Fruit fly (Drosophila melanogaster) whole organism, embryonic: ENCODE data around the gene CG33293.

Experiments used
- Abd-B ChIP-seq: fragments of 200-800 bp; sonication (Bioruptor generic); optimal IDR thresholded peaks from 2 replicates; lab custom pipeline; 2018; ENCODE audit warnings: missing biosample characterization, mild to moderate bottlenecking, missing genetic modification characterization, moderate library complexity
- Asciz ChIP-seq: fragments of 200-800 bp; sonication (Bioruptor generic); optimal IDR thresholded peaks from 2 replicates; lab custom pipeline; 2017; ENCODE audit warnings: missing biosample characterization, mild to moderate bottlenecking, missing genetic modification characterization, missing genetic modification reagents
- CG10431 ChIP-seq: fragments of 200-800 bp; sonication (Bioruptor generic); optimal IDR thresholded peaks from 3 replicates; lab custom pipeline; 2018; ENCODE audit warnings: missing biosample characterization, mild to moderate bottlenecking, missing genetic modification characterization
- CG10979 ChIP-seq: fragments of 200-800 bp; sonication (Bioruptor generic); optimal IDR thresholded peaks from 2 replicates; lab custom pipeline; 2018; ENCODE audit warnings: missing biosample characterization, mild to moderate bottlenecking, missing genetic modification characterization, moderate library complexity
- CG13424 ChIP-seq: fragments of 200-800 bp; sonication (Bioruptor generic); optimal IDR thresholded peaks from 2 replicates; lab custom pipeline; 2019; ENCODE audit warnings: missing biosample characterization, mild to moderate bottlenecking, missing genetic modification characterization, moderate library complexity
- CG13624 ChIP-seq: fragments of 200-800 bp; sonication (Bioruptor generic); optimal IDR thresholded peaks from 2 replicates; lab custom pipeline; 2016; ENCODE audit warnings: missing biosample characterization, missing genetic modification characterization
- CG15073 ChIP-seq: fragments of 200-800 bp; sonication (Bioruptor generic); optimal IDR thresholded peaks from 2 replicates; lab custom pipeline; 2016; ENCODE audit warnings: missing biosample characterization, missing genetic modification characterization
- CG1602 ChIP-seq: fragments of 200-800 bp; sonication (Bioruptor generic); optimal IDR thresholded peaks from 3 replicates; lab custom pipeline; 2016; ENCODE audit warnings: missing biosample characterization, missing genetic modification characterization
- CG17829 ChIP-seq: fragments of 200-800 bp; optimal IDR thresholded peaks from 2 replicates; lab custom pipeline; 2019; ENCODE audit warnings: missing biosample characterization, mild to moderate bottlenecking, missing genetic modification characterization, moderate library complexity
- CG30431 ChIP-seq: fragments of 200-800 bp; sonication (Bioruptor generic); optimal IDR thresholded peaks from 2 replicates; lab custom pipeline; 2017; ENCODE audit warnings: missing biosample characterization, missing genetic modification characterization
- CG3065 ChIP-seq: fragments of 200-800 bp; sonication (Bioruptor generic); optimal IDR thresholded peaks from 2 replicates; lab custom pipeline; 2016; ENCODE audit warnings: missing biosample characterization, missing genetic modification characterization
- CG3407 ChIP-seq: fragments of 200-800 bp; sonication (Bioruptor generic); optimal IDR thresholded peaks from 2 replicates; lab custom pipeline; 2018; ENCODE audit warnings: missing biosample characterization, mild to moderate bottlenecking, missing genetic modification characterization
- CG4328 ChIP-seq: fragments of 200-800 bp; sonication (Bioruptor generic); optimal IDR thresholded peaks from 3 replicates; lab custom pipeline; 2017; ENCODE audit warnings: missing biosample characterization, missing genetic modification reagents, missing genetic modification characterization
- CG6689 ChIP-seq: fragments of 200-800 bp; sonication (Bioruptor generic); IDR thresholded peaks from 2 replicates; pipeline ENCODE4 v1.3.6; 2022; ENCODE audit warnings: missing biosample characterization, missing genetic modification characterization
- CG7745 ChIP-seq: fragments of 200-800 bp; sonication (Bioruptor generic); optimal IDR thresholded peaks from 2 replicates; lab custom pipeline; 2018; ENCODE audit warnings: missing biosample characterization, mild to moderate bottlenecking, missing genetic modification characterization, moderate library complexity
- CG7987 ChIP-seq: fragments of 200-800 bp; sonication (Bioruptor generic); optimal IDR thresholded peaks from 2 replicates; lab custom pipeline; 2018; ENCODE audit warnings: missing biosample characterization, mild to moderate bottlenecking, missing genetic modification characterization, moderate library complexity
- CG8944 ChIP-seq: fragments of 200-800 bp; sonication (Bioruptor generic); optimal IDR thresholded peaks from 3 replicates; lab custom pipeline; 2016; ENCODE audit warnings: missing biosample characterization, missing genetic modification characterization
- CG9817 ChIP-seq: fragments of 200-800 bp; sonication (Bioruptor generic); optimal IDR thresholded peaks from 2 replicates; lab custom pipeline; 2018; ENCODE audit warnings: missing biosample characterization, mild to moderate bottlenecking, missing genetic modification characterization, moderate library complexity
- Chrac-16 ChIP-seq: fragments of 200-800 bp; sonication (Bioruptor generic); optimal IDR thresholded peaks from 3 replicates; lab custom pipeline; 2016; ENCODE audit warnings: missing biosample characterization, missing genetic modification characterization
- D ChIP-seq, 2 experiments: fragments of 200-800 bp in 1 of 2; fragments of >200 bp in 1 of 2; sonication (Bioruptor generic) in 1 of 2; optimal IDR thresholded peaks; 2 replicates in 1 of 2; 3 replicates in 1 of 2; lab custom pipeline; 2017; ENCODE audit warnings: mild to moderate bottlenecking in 1 of 2, missing biosample characterization in 1 of 2, missing genetic modification characterization in 1 of 2, missing genetic modification reagents in 1 of 2
- Dad ChIP-seq: fragments of 200-800 bp; sonication (Bioruptor generic); optimal IDR thresholded peaks from 3 replicates; lab custom pipeline; 2016; ENCODE audit warnings: missing biosample characterization, missing genetic modification characterization
- Ets65A ChIP-seq: fragments of 200-800 bp; sonication (Bioruptor generic); peaks from one replicate; lab custom pipeline; 2016; ENCODE audit warnings: missing biosample characterization, missing genetic modification characterization
- HHEX ChIP-seq: fragments of 200-800 bp; sonication (Bioruptor generic); optimal IDR thresholded peaks from 3 replicates; lab custom pipeline; 2017; ENCODE audit warnings: missing biosample characterization, mild to moderate bottlenecking, missing genetic modification characterization, missing genetic modification reagents
- Mrtf ChIP-seq: fragments of 200-800 bp; sonication (Bioruptor generic); IDR thresholded peaks from 3 replicates; pipeline ENCODE4 v1.3.6; 2022; ENCODE audit warnings: missing biosample characterization, missing genetic modification characterization
- Myb ChIP-seq: fragments of 200-800 bp; sonication (Bioruptor generic); optimal IDR thresholded peaks from 2 replicates; lab custom pipeline; 2016; ENCODE audit warnings: missing biosample characterization, missing genetic modification characterization
- Neu2 ChIP-seq: fragments of 200-800 bp; sonication (Bioruptor generic); optimal IDR thresholded peaks from 3 replicates; lab custom pipeline; 2016; ENCODE audit warnings: missing biosample characterization, missing genetic modification characterization, borderline replicate concordance
- Rfx ChIP-seq: fragments of 200-800 bp; sonication (Bioruptor generic); IDR thresholded peaks from 2 replicates; pipeline ENCODE4 v1.3.6; 2022; ENCODE audit warnings: missing biosample characterization, missing genetic modification characterization
- Stat92E ChIP-seq, 3 experiments: fragments of >200 bp in 2 of 3; fragments of 200-800 bp in 1 of 3; sonication (Bioruptor generic) in 1 of 3; optimal IDR thresholded peaks; 2 replicates each; lab custom pipeline; 2017 to 2019; ENCODE audit warnings: missing biosample characterization in 3 of 3, missing genetic modification characterization in 3 of 3, mild to moderate bottlenecking in 1 of 3, moderate library complexity in 1 of 3
- cg ChIP-seq: fragments of 200-800 bp; sonication (Bioruptor generic); optimal IDR thresholded peaks from 3 replicates; lab custom pipeline; 2019; ENCODE audit warnings: missing biosample characterization, mild to moderate bottlenecking, missing genetic modification characterization, moderate library complexity
- chn ChIP-seq: fragments of 200-800 bp; sonication (Bioruptor generic); optimal IDR thresholded peaks from 2 replicates; lab custom pipeline; 2016; ENCODE audit warnings: missing biosample characterization, missing genetic modification characterization
- dan ChIP-seq: fragments of 200-800 bp; sonication (Bioruptor generic); IDR thresholded peaks from 2 replicates; pipeline ENCODE4 v1.3.6; 2022; ENCODE audit warnings: missing biosample characterization, missing genetic modification characterization
- dati ChIP-seq: fragments of 200-800 bp; sonication (Bioruptor generic); IDR thresholded peaks from 2 replicates; pipeline ENCODE4 v1.3.6; 2022; ENCODE audit warnings: missing biosample characterization, missing genetic modification characterization
- disco-r ChIP-seq: fragments of 200-800 bp; sonication (Bioruptor generic); optimal IDR thresholded peaks from 2 replicates; lab custom pipeline; 2016; ENCODE audit warnings: missing biosample characterization, missing genetic modification characterization
- dpn ChIP-seq, 2 experiments: fragments of 200-800 bp; sonication (Bioruptor generic); optimal IDR thresholded peaks; 3 replicates each; lab custom pipeline; 2016; ENCODE audit warnings: missing biosample characterization in 2 of 2, missing genetic modification characterization in 2 of 2
- esg ChIP-seq: fragments of 200-800 bp; sonication (Bioruptor generic); conservative IDR thresholded peaks from 2 replicates; pipeline ENCODE4 v1.3.6; 2022; ENCODE audit warnings: missing biosample characterization, missing genetic modification characterization
- eve ChIP-seq, 2 experiments: fragments of >200 bp; optimal IDR thresholded peaks; 2 replicates each; lab custom pipeline; 2017; ENCODE audit warnings: missing biosample characterization in 2 of 2, missing genetic modification characterization in 2 of 2
- hth ChIP-seq: fragments of >200 bp; optimal IDR thresholded peaks from 2 replicates; lab custom pipeline; 2017; ENCODE audit warnings: inconsistent platforms
- klu ChIP-seq: fragments of 200-800 bp; sonication (Bioruptor generic); IDR thresholded peaks from 2 replicates; pipeline ENCODE4 v1.3.6; 2022; ENCODE audit warnings: missing biosample characterization, missing genetic modification characterization
- lilli ChIP-seq: fragments of 200-800 bp; sonication (Bioruptor generic); optimal IDR thresholded peaks from 3 replicates; lab custom pipeline; 2016; ENCODE audit warnings: missing biosample characterization, missing genetic modification characterization
- pros ChIP-seq: fragments of 200-800 bp; sonication (Bioruptor generic); optimal IDR thresholded peaks from 3 replicates; lab custom pipeline; 2019; ENCODE audit warnings: missing biosample characterization, mild to moderate bottlenecking, missing genetic modification characterization, moderate library complexity
- repo ChIP-seq: fragments of 200-800 bp; sonication (Bioruptor generic); optimal IDR thresholded peaks from 2 replicates; lab custom pipeline; 2016; ENCODE audit warnings: missing biosample characterization, missing genetic modification characterization
- sd ChIP-seq: fragments of 200-800 bp; sonication (Bioruptor generic); optimal IDR thresholded peaks from 3 replicates; lab custom pipeline; 2018; ENCODE audit warnings: missing biosample characterization, mild to moderate bottlenecking, missing genetic modification characterization, moderate library complexity
- sens-2 ChIP-seq: fragments of 200-800 bp; sonication (Bioruptor generic); IDR thresholded peaks from 2 replicates; pipeline ENCODE4 v1.3.6; 2022; ENCODE audit warnings: missing biosample characterization, missing genetic modification characterization
- sim ChIP-seq: fragments of 200-800 bp; sonication (Bioruptor generic); IDR thresholded peaks from 2 replicates; pipeline ENCODE4 v1.3.6; 2022; ENCODE audit warnings: missing biosample characterization, missing genetic modification characterization
- slou ChIP-seq: fragments of 200-800 bp; sonication (Bioruptor generic); optimal IDR thresholded peaks from 3 replicates; lab custom pipeline; 2016; ENCODE audit warnings: missing biosample characterization, missing genetic modification characterization
- sqz ChIP-seq: fragments of 200-800 bp; sonication (Bioruptor generic); optimal IDR thresholded peaks from 3 replicates; lab custom pipeline; 2018; ENCODE audit warnings: missing biosample characterization, mild to moderate bottlenecking, missing genetic modification characterization
- sr ChIP-seq: fragments of 200-800 bp; sonication (Bioruptor generic); IDR thresholded peaks from 3 replicates; pipeline ENCODE4 v1.3.6; 2022; ENCODE audit warnings: missing biosample characterization, missing genetic modification characterization
- unc-4 ChIP-seq: fragments of 200-800 bp; sonication (Bioruptor generic); IDR thresholded peaks from 2 replicates; pipeline ENCODE4 v1.3.6; 2022; ENCODE audit warnings: missing biosample characterization, missing genetic modification characterization; ENCODE audit not compliant: partially characterized antibody

Gene CG33293

dm6 chr3R:5211901-5212758, 28.4 kb downstream of the CG33293 start (continued):
- TF ChIP-seq sd, result peak; percentile 5
- TF ChIP-seq CG13424 (tag; lab: Kevin White, UChicago), result peak; percentile 69
- TF ChIP-seq disco-r (GFP tag; lab: Kevin White, UChicago), result peak; percentile 38
- TF ChIP-seq dan (GFP tag; lab: Robert Waterston, UW), result peak; percentile 88; the same call in 1 of the 2 replicates
- TF ChIP-seq Chrac-16 (GFP tag; lab: Kevin White, UChicago), result peak; percentile 84
- TF ChIP-seq D (optimal IDR thresholded peaks at IDR 0.05; lab: Kevin White, UChicago), result no peak
- TF ChIP-seq D (GFP tag; optimal IDR thresholded peaks at IDR 0.05; lab: Kevin White, UChicago), result peak; percentile 78
- peak; percentile 94 for TF ChIP-seq CG17829
- peak; percentile 61 for TF ChIP-seq sqz (GFP tag; lab: Kevin White, UChicago)
- peak; percentile 25 for TF ChIP-seq CG4328 (GFP tag; lab: Kevin White, UChicago)
- peak; percentile 86 for TF ChIP-seq CG1602 (GFP tag; lab: Kevin White, UChicago)
- peak; percentile 69 for TF ChIP-seq repo (GFP tag; lab: Kevin White, UChicago)
- peak; percentile 66 for TF ChIP-seq lilli (GFP tag; lab: Kevin White, UChicago)
- peak; percentile 74 for TF ChIP-seq Abd-B
- TF ChIP-seq CG7987 (GFP tag; lab: Kevin White, UChicago), result peak; percentile 23
- TF ChIP-seq Mrtf, result peak; percentile 63; the same call in 1 of the 3 replicates
- TF ChIP-seq hth (lab: Kevin White, UChicago), result no peak
- TF ChIP-seq eve (GFP tag; optimal IDR thresholded peaks at IDR 0.05; lab: Kevin White, UChicago), result peak; percentile 87 to 88
- peak; percentile 59 to 64 for TF ChIP-seq dpn (GFP tag; optimal IDR thresholded peaks at IDR 0.05; lab: Kevin White, UChicago)
- 0 out of 2 replicates have a peak, but pooled peaks have one; percentile 21 for TF ChIP-seq esg
- TF ChIP-seq CG6689 (GFP tag; lab: Robert Waterston, UW), result peak; percentile 78
- TF ChIP-seq CG30431 (GFP tag; lab: Kevin White, UChicago), result peak; percentile 80
- peak; percentile 82 for TF ChIP-seq CG8944 (GFP tag; lab: Kevin White, UChicago)
- no peak for TF ChIP-seq sr (GFP tag; lab: Robert Waterston, UW)
- no peak for TF ChIP-seq klu (GFP tag; lab: Robert Waterston, UW)
- peak; percentile 43 for TF ChIP-seq Dad
- TF ChIP-seq sens-2 (GFP tag; lab: Robert Waterston, UW), result peak; percentile 64
- peak; percentile 58 for TF ChIP-seq CG13624 (GFP tag; lab: Kevin White, UChicago)
- peak; percentile 32 for TF ChIP-seq cg (GFP tag; lab: Kevin White, UChicago)
- TF ChIP-seq HHEX (GFP tag; lab: Kevin White, UChicago), result peak; percentile 24
- TF ChIP-seq Ets65A (GFP tag; lab: Kevin White, UChicago), result peak; percentile 97
- TF ChIP-seq CG10979 (tag; lab: Kevin White, UChicago), result peak; percentile 95
- peak; percentile 55 for TF ChIP-seq CG3407 (GFP tag; lab: Kevin White, UChicago)
- no peak for TF ChIP-seq slou
- peak; percentile 91 for TF ChIP-seq chn
- peak in 1 of 3 experiments; percentile 92 for TF ChIP-seq Stat92E (GFP tag; optimal IDR thresholded peaks at IDR 0.05; lab: Kevin White, UChicago)
- no peak for TF ChIP-seq dati (GFP tag; lab: Robert Waterston, UW)
- no peak for TF ChIP-seq unc-4 (GFP tag; lab: Robert Waterston, UW)
- no peak for TF ChIP-seq Rfx (GFP tag; lab: Robert Waterston, UW)
- TF ChIP-seq CG15073 (GFP tag; lab: Kevin White, UChicago), result peak; percentile 6
- no peak for TF ChIP-seq CG9817
- TF ChIP-seq Neu2 (GFP tag; lab: Kevin White, UChicago), result peak; percentile 90
- TF ChIP-seq Myb (GFP tag; lab: Kevin White, UChicago), result peak; percentile 50
- TF ChIP-seq sim (GFP tag; lab: Robert Waterston, UW), result peak; percentile 70; the same call in 1 of the 2 replicates
- TF ChIP-seq CG3065 (GFP tag; lab: Kevin White, UChicago), result peak; percentile 58
- TF ChIP-seq pros, result peak; percentile 94
- peak; percentile 33 for TF ChIP-seq CG10431 (GFP tag; lab: Kevin White, UChicago)
- peak; percentile 8 for TF ChIP-seq Asciz (GFP tag; lab: Kevin White, UChicago)
- peak; percentile 52 for TF ChIP-seq CG7745 (tag; lab: Kevin White, UChicago)
